Worm (Caenorhabditis elegans) whole organism, early embryonic: ENCODE measurements around the gene mrpl-36.

Experiments
- B0310.2 ChIP-seq: sonication (generic microtip); optimal IDR thresholded peaks from 2 replicates; lab custom pipeline; 2016; ENCODE audit warnings: mild to moderate bottlenecking, missing genetic modification characterization, missing compliant biosample characterization
- F13C5.2 ChIP-seq: sonication (generic microtip); optimal IDR thresholded peaks from 2 replicates; lab custom pipeline; 2017; ENCODE audit warnings: mild to moderate bottlenecking, missing genetic modification characterization, inconsistent platforms, missing compliant biosample characterization
- aly-1 ChIP-seq: sonication (generic microtip); optimal IDR thresholded peaks from 2 replicates; lab custom pipeline; 2016; ENCODE audit warnings: missing genetic modification characterization, missing compliant biosample characterization
- ama-1 ChIP-seq: fragments of 150-350 bp; optimal IDR thresholded peaks from 2 replicates; lab custom pipeline; 2014
- ceh-13 ChIP-seq: fragments of 200-800 bp; sonication (Bioruptor generic); optimal IDR thresholded peaks from 2 replicates; lab custom pipeline; 2018; ENCODE audit warnings: mild to moderate bottlenecking, missing genetic modification characterization, missing compliant biosample characterization
- ceh-36 ChIP-seq: sonication (generic microtip); optimal IDR thresholded peaks from 2 replicates; lab custom pipeline; 2016; ENCODE audit warnings: missing genetic modification characterization, inconsistent platforms, missing compliant biosample characterization
- ets-7 ChIP-seq: sonication (generic microtip); optimal IDR thresholded peaks from 2 replicates; lab custom pipeline; 2016; ENCODE audit warnings: missing genotype, missing genetic modification characterization, missing compliant biosample characterization
- flt-1 ChIP-seq: fragments of 200-800 bp; sonication (Bioruptor generic); IDR thresholded peaks from 2 replicates; pipeline ENCODE4 v1.3.6; 2022; ENCODE audit warnings: missing genetic modification characterization, missing compliant biosample characterization
- hmbx-1 ChIP-seq: sonication (generic microtip); optimal IDR thresholded peaks from 2 replicates; lab custom pipeline; 2016; ENCODE audit warnings: mild to moderate bottlenecking, missing genetic modification characterization, missing compliant biosample characterization
- hmg-4 ChIP-seq: fragments of 200-800 bp; sonication (Bioruptor generic); optimal IDR thresholded peaks from 2 replicates; lab custom pipeline; 2018; ENCODE audit warnings: mild to moderate bottlenecking, missing genetic modification characterization, missing compliant biosample characterization
- hnd-1 ChIP-seq: sonication (generic microtip); optimal IDR thresholded peaks from 2 replicates; lab custom pipeline; 2016; ENCODE audit warnings: missing genetic modification characterization, missing compliant biosample characterization
- pes-1 ChIP-seq: fragments of 200-800 bp; sonication (Bioruptor generic); IDR thresholded peaks from 2 replicates; pipeline ENCODE4 v1.3.6; 2022; ENCODE audit warnings: missing genetic modification reagents, missing genetic modification characterization, missing compliant biosample characterization
- scrt-1 ChIP-seq: fragments of 200-800 bp; sonication (Bioruptor generic); IDR thresholded peaks from 2 replicates; pipeline ENCODE4 v1.3.6; 2022; ENCODE audit warnings: missing genetic modification characterization, missing compliant biosample characterization
- sea-1 ChIP-seq: fragments of 200-800 bp; sonication (Bioruptor generic); conservative IDR thresholded peaks from 2 replicates; pipeline ENCODE4 v1.3.6; 2022; ENCODE audit warnings: missing genetic modification characterization, missing compliant biosample characterization
- tbx-11 ChIP-seq: fragments of 200-800 bp; sonication (Bioruptor generic); IDR thresholded peaks from 2 replicates; pipeline ENCODE4 v1.3.6; 2022; ENCODE audit warnings: missing genetic modification characterization, missing compliant biosample characterization
- tbx-37 ChIP-seq: fragments of 200-800 bp; sonication (Bioruptor generic); conservative IDR thresholded peaks from 2 replicates; pipeline ENCODE4 v1.3.6; 2022; ENCODE audit warnings: missing genetic modification reagents, missing genetic modification characterization, missing compliant biosample characterization
- tra-4 ChIP-seq: sonication (generic microtip); optimal IDR thresholded peaks from 2 replicates; lab custom pipeline; 2017; ENCODE audit warnings: missing genetic modification characterization, missing compliant biosample characterization

The mrpl-36 gene

DNA sequence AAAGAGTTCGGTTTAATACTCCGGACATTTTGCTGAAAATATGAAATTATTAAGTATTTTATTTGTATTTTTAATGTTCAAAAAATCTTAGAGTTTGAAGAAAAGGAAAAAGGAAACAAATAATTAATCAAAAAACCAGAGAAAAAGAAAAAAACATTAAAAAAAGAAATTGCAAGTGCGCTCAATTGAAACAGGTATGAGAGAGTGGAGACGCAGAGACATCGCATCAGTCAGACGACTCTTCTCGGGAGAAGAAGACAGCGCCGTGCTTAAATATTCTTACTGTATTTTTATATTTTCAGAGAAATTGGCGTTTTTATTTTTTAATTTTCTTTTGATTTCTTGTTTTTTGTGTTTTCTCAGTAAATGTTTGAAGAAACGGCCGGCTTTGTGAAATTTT, at the start of gene mrpl-36:
mrpl-36 (minus strand) TSS at position 34 of the 400 bp plus-strand sequence.
- TF ChIP-seq ets-7 (tag; lab: Kevin White, UChicago) = no peak
- TF ChIP-seq B0310.2 (tag; lab: Kevin White, UChicago) = no peak
- TF ChIP-seq hmg-4 = no peak
- TF ChIP-seq tbx-37 (GFP tag; lab: Robert Waterston, UW) = no peak
- no peak for TF ChIP-seq tra-4 (tag; lab: Kevin White, UChicago)
- TF ChIP-seq aly-1 = no peak
- no peak for TF ChIP-seq scrt-1
- no peak for TF ChIP-seq tbx-11 (GFP tag; lab: Robert Waterston, UW)
- no peak for TF ChIP-seq flt-1
- no peak for TF ChIP-seq ama-1 (lab: Kevin White, UChicago)
- no peak for TF ChIP-seq ceh-36 (tag; lab: Kevin White, UChicago)
- TF ChIP-seq hmbx-1 (tag; lab: Kevin White, UChicago) = no peak
- TF ChIP-seq F13C5.2 (tag; lab: Kevin White, UChicago) = no peak
- TF ChIP-seq hnd-1 (tag; lab: Kevin White, UChicago) = no peak
- no peak for TF ChIP-seq ceh-13 (GFP tag; lab: Kevin White, UChicago)

DNA sequence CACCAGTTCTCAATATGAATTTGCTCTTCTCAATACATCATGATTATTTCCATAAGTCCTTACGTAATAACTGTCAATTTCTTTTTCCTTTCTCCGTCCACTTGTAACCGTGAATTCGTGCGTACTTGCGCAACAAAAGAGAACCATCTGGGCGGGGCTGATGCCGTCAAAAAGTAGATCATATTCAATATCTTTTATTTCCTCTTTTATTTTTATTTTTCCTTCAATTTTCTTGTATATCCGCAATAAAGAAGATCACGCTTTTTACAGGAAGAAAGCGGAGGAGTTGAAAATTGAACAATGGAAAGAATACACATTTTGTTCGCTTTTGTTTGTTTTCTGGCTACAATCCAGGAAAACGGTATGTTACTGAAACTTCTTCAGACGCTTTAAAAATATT, 44.9 kb upstream of the mrpl-36 start, which contains the start of gene mam-7:
mam-7 (plus strand) TSS at position 301 of the 400 bp plus-strand sequence.
- TF ChIP-seq ceh-13 (GFP tag; lab: Kevin White, UChicago) = no peak
- no peak for TF ChIP-seq B0310.2 (tag; lab: Kevin White, UChicago)
- TF ChIP-seq ama-1 (lab: Kevin White, UChicago) = no peak
- TF ChIP-seq scrt-1 = no peak
- TF ChIP-seq pes-1 = no peak
- no peak for TF ChIP-seq sea-1 (GFP tag; lab: Robert Waterston, UW)
- TF ChIP-seq tbx-37 (GFP tag; lab: Robert Waterston, UW) = no peak
- TF ChIP-seq ets-7 (tag; lab: Kevin White, UChicago) = no peak
- TF ChIP-seq aly-1 = no peak
- no peak for TF ChIP-seq tra-4 (tag; lab: Kevin White, UChicago)
- TF ChIP-seq tbx-11 (GFP tag; lab: Robert Waterston, UW) = no peak

DNA sequence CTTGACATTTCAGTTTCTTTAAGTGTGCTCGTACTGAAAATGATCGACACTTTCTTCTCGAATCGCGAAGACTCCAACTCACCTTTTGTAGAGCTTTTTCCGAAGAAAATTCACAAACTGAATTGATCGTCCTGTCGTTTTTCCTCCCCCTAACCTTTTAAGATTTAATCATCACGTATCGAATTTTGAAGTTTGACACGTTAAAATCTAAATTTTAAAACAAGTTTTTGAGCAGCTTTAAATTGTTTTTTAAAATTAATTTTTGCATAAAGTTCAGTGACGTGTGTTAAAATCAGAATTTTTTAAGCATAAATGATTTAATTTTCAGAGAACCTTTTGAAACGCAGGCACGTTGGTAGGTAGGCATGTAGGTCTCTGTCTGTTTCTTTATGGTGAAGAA, 43.4 kb upstream of the mrpl-36 start, which contains the start of gene alg-4:
alg-4 (minus strand) TSS at position 101 of the 400 bp plus-strand sequence.
- TF ChIP-seq B0310.2 (tag; lab: Kevin White, UChicago) (no peak), tbx-11 (GFP tag; lab: Robert Waterston, UW) (no peak), ets-7 (tag; lab: Kevin White, UChicago) (no peak), F13C5.2 (tag; lab: Kevin White, UChicago) (no peak), sea-1 (GFP tag; lab: Robert Waterston, UW) (no peak), hnd-1 (tag; lab: Kevin White, UChicago) (no peak), hmg-4 (no peak), ama-1 (lab: Kevin White, UChicago) (no peak), aly-1 (no peak), ceh-36 (tag; lab: Kevin White, UChicago) (no peak), scrt-1 (no peak), tbx-37 (GFP tag; lab: Robert Waterston, UW) (no peak), hmbx-1 (tag; lab: Kevin White, UChicago) (no peak), ceh-13 (GFP tag; lab: Kevin White, UChicago) (no peak)

DNA sequence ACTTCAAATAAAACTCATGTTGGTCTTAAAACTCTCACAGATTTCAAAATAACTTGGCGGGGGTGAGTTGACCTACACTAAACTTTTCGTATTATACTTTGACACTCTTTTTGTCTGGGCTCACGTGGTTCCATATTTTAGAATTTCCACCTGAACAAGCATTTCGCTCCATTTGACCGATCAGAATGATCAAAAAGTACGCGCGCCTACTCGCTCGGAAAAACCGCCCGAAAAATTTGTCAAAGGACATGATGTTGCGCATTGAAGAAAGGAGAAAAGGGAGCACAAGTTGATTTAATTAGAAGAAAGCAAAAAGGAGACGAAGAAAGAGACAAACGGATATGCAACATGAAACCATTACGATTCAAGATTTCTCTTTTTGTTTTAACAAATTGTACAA, 38.4 kb upstream of the mrpl-36 start:
- no peak for TF ChIP-seq hmg-4
- no peak for TF ChIP-seq flt-1
- TF ChIP-seq aly-1 = no peak
- TF ChIP-seq tbx-11 (GFP tag; lab: Robert Waterston, UW) = no peak
- no peak for TF ChIP-seq hnd-1 (tag; lab: Kevin White, UChicago)
- no peak for TF ChIP-seq B0310.2 (tag; lab: Kevin White, UChicago)
- TF ChIP-seq F13C5.2 (tag; lab: Kevin White, UChicago) = no peak
- no peak for TF ChIP-seq ceh-36 (tag; lab: Kevin White, UChicago)
- TF ChIP-seq hmbx-1 (tag; lab: Kevin White, UChicago) = no peak
- TF ChIP-seq tra-4 (tag; lab: Kevin White, UChicago) = no peak

DNA sequence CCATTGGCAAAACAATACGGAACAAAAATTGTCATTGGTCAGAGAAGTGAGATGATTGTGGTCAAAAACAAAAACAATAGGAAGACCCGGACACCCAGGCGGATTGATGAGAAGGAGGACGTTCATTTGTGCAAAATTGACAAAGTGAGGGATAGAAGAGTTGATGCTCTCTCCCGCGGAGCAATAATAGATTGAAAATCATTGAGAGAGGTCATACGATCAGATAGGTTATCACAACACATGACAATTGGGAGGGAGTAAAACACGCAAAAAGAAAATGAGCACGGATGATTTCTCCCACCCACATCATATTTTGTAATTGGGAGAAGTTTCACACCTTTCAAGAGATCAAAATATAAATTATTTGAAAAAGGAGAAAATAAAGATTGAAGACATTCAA, 37.7 kb upstream of the mrpl-36 start:
- no peak for TF ChIP-seq tbx-37 (GFP tag; lab: Robert Waterston, UW)
- TF ChIP-seq scrt-1 = no peak
- no peak for TF ChIP-seq flt-1
- TF ChIP-seq ceh-13 (GFP tag; lab: Kevin White, UChicago) = no peak
- TF ChIP-seq aly-1 = no peak
- TF ChIP-seq tbx-11 (GFP tag; lab: Robert Waterston, UW) = no peak
- no peak for TF ChIP-seq ceh-36 (tag; lab: Kevin White, UChicago)
- TF ChIP-seq hmbx-1 (tag; lab: Kevin White, UChicago) = no peak
- TF ChIP-seq B0310.2 (tag; lab: Kevin White, UChicago) = no peak
- no peak for TF ChIP-seq ama-1 (lab: Kevin White, UChicago)
- TF ChIP-seq hmg-4 = no peak
- no peak for TF ChIP-seq F13C5.2 (tag; lab: Kevin White, UChicago)
- TF ChIP-seq hnd-1 (tag; lab: Kevin White, UChicago) = no peak
- no peak for TF ChIP-seq pes-1

DNA sequence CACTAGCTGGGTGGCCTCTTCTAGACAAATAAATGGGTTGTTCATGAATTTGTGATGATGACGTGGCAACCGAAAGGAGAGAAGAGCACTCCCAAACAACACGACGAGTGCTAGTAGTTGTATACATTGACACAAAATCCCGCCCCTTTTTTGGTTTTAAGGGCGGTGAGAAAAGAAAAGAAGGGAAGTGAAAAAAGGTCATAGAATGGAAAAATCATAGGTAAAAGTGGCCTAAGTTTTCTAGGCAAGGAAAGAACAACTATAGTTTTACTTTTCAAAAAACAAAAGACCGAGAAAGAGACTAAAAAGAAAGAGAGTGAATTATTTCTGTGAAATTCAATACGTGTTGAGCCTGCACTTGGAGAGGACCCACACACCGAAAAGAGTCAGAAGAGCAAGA, 30.9 kb upstream of the mrpl-36 start, which contains the start of gene ZK757.2:
ZK757.2 (minus strand) TSS at position 101 of the 400 bp plus-strand sequence.
- TF ChIP-seq B0310.2 (tag; lab: Kevin White, UChicago) = no peak
- TF ChIP-seq pes-1 = no peak
- no peak for TF ChIP-seq sea-1 (GFP tag; lab: Robert Waterston, UW)
- TF ChIP-seq ceh-36 (tag; lab: Kevin White, UChicago) = no peak
- TF ChIP-seq hmbx-1 (tag; lab: Kevin White, UChicago) = no peak
- no peak for TF ChIP-seq hmg-4
- no peak for TF ChIP-seq ets-7 (tag; lab: Kevin White, UChicago)
- no peak for TF ChIP-seq F13C5.2 (tag; lab: Kevin White, UChicago)
- no peak for TF ChIP-seq hnd-1 (tag; lab: Kevin White, UChicago)
- no peak for TF ChIP-seq flt-1
- TF ChIP-seq ama-1 (lab: Kevin White, UChicago) = no peak
- no peak for TF ChIP-seq ceh-13 (GFP tag; lab: Kevin White, UChicago)
- no peak for TF ChIP-seq tbx-37 (GFP tag; lab: Robert Waterston, UW)

DNA sequence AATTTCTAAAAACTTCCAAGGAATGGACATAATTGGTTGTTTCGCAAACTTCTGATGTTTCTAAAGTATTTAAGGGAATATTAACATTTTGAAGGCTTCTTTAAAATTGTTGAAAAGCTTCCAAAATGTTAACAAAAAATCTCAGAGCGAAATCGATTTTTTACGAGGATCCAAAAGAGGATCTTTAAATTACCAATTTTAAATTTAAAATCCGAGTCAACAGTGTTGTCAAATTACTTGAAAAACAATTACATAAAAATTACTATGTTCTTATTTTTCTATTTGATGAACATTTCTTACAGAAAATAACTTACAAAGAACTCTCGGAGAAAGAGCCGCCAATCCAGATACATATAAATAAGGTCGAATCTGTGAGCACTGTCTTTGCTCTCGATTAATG, 29.0 kb upstream of the mrpl-36 start, which contains the start of gene ZK757.10:
ZK757.10 (plus strand) TSS at position 301 of the 400 bp plus-strand sequence.
- TF ChIP-seq ceh-13 (GFP tag; lab: Kevin White, UChicago) (no peak), hnd-1 (tag; lab: Kevin White, UChicago) (no peak), sea-1 (GFP tag; lab: Robert Waterston, UW) (no peak), pes-1 (no peak), B0310.2 (tag; lab: Kevin White, UChicago) (no peak), hmbx-1 (tag; lab: Kevin White, UChicago) (no peak), ets-7 (tag; lab: Kevin White, UChicago) (no peak), tbx-37 (GFP tag; lab: Robert Waterston, UW) (no peak)
